Worm (Caenorhabditis elegans) whole organism, L4/young adult: ENCODE measurements around the gene F17E9.2.

Experiments
- W03F9.2 ChIP-seq: fragments of 150-350 bp; optimal IDR thresholded peaks from 2 replicates; lab custom pipeline; 2014; ENCODE audit warnings: missing biosample characterization, missing genetic modification characterization
- him-1 ChIP-seq: sonication (generic microtip); optimal IDR thresholded peaks from 2 replicates; lab custom pipeline; 2016; ENCODE audit warnings: missing genotype, missing genetic modification reagents, missing genetic modification characterization, missing compliant biosample characterization

DNA sequence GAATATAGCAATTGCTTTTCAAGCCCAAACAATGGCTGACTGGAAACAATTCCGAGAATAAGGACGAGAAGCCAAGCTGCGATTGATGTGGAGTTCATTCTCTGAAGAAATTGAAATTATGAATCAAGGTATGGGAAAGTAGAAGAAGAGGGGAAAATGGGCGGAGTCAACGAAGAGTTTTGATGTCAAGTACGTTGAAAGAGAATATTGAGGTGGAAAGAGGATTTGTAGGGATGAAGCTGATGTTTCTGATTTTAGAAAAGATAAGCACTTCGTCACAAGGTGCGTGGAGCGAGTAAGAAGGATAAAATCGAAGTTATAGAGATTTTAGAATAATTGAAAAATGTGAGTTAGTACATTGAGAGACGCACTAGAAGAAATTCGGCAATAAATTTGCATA, 27.0 kb downstream of the F17E9.2 start, which contains the start of gene D2096.9:
- TF ChIP-seq W03F9.2 (tag; lab: Kevin White, UChicago) (no peak), him-1 (tag; lab: Kevin White, UChicago) (no peak)
